Worm (Caenorhabditis elegans) whole organism, early embryonic: ENCODE measurements around the gene smex-1.

Experiments
- ama-1 ChIP-seq: fragments of 150-350 bp; optimal IDR thresholded peaks from 2 replicates; lab custom pipeline; 2014
- ceh-36 ChIP-seq: sonication (generic microtip); optimal IDR thresholded peaks from 2 replicates; lab custom pipeline; 2016; ENCODE audit warnings: missing genetic modification characterization, inconsistent platforms, missing compliant biosample characterization
- ets-7 ChIP-seq: sonication (generic microtip); optimal IDR thresholded peaks from 2 replicates; lab custom pipeline; 2016; ENCODE audit warnings: missing genotype, missing genetic modification characterization, missing compliant biosample characterization
- hmg-4 ChIP-seq: fragments of 200-800 bp; sonication (Bioruptor generic); optimal IDR thresholded peaks from 2 replicates; lab custom pipeline; 2018; ENCODE audit warnings: mild to moderate bottlenecking, missing genetic modification characterization, missing compliant biosample characterization
- pes-1 ChIP-seq: fragments of 200-800 bp; sonication (Bioruptor generic); IDR thresholded peaks from 2 replicates; pipeline ENCODE4 v1.3.6; 2022; ENCODE audit warnings: missing genetic modification reagents, missing genetic modification characterization, missing compliant biosample characterization
- tra-4 ChIP-seq: sonication (generic microtip); optimal IDR thresholded peaks from 2 replicates; lab custom pipeline; 2017; ENCODE audit warnings: missing genetic modification characterization, missing compliant biosample characterization

DNA sequence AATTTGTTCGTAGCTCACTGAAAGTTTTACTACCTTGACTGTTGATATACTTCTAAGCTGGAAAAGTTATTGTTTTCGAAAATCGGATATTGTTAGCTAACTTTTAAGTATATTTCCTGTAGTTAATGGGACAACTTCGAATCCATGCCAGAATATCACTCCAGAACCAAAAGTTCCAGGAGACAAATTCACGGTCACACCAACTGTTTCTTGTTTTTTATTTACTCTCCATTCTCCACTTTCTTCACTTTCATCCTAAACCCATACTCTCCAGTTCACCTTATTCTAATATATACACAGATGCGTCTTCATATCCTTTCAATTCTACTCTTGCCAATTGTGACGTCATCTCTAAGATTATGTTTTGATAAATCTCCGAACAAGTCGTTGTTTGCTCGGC is 36.8 kb downstream of the smex-1 start, which contains the start of gene C16D9.1:
- TF ChIP-seq hmg-4 (GFP tag; lab: Kevin White, UChicago) (no peak), pes-1 (GFP tag; lab: Robert Waterston, UW) (no peak), ceh-36 (tag; lab: Kevin White, UChicago) (no peak), ets-7 (tag; lab: Kevin White, UChicago) (no peak), tra-4 (no peak), ama-1 (lab: Kevin White, UChicago) (no peak)
